Worm (Caenorhabditis elegans): Measurements from ENCODE around the gene F38H12.5.

F38H12.5 gene

ce11 chrV:4073455-4073854, 9.4 kb downstream of the F38H12.5 start, which contains the start of gene otpl-2:
TSS of gene otpl-2 (plus strand) at chrV:4073755.
- TF ChIP-seq unc-62 (GFP tag; optimal IDR thresholded peaks at IDR 0.05) = no peak
- TF ChIP-seq nhr-43 (tag; optimal IDR thresholded peaks at IDR 0.05; ENCODE audit: poor library complexity, severe bottlenecking) = no peak
- TF ChIP-seq mdl-1 (tag; optimal IDR thresholded peaks at IDR 0.05) = no peak
- TF ChIP-seq elt-2 (tag; optimal IDR thresholded peaks at IDR 0.05) = no peak
- TF ChIP-seq mml-1 (tag; optimal IDR thresholded peaks at IDR 0.05) = no peak
- TF ChIP-seq ceh-9 (tag; optimal IDR thresholded peaks at IDR 0.05) = no peak
- TF ChIP-seq egl-27 (tag; optimal IDR thresholded peaks at IDR 0.05) = no peak
- TF ChIP-seq nfya-1 (tag; optimal IDR thresholded peaks at IDR 0.05; ENCODE audit: insufficient read depth) = no peak
- no peak for TF ChIP-seq R02D3.7 (tag; optimal IDR thresholded peaks at IDR 0.05)
- no peak for TF ChIP-seq ztf-4 (tag; optimal IDR thresholded peaks at IDR 0.05)
- TF ChIP-seq fos-1 (tag; optimal IDR thresholded peaks at IDR 0.05) = no peak

- TF ChIP-seq lin-15B (tag; optimal IDR thresholded peaks at IDR 0.05) = peak; percentile 4
These were observed 19.2 kb downstream of the F38H12.5 start for ce11 chrV:4063559-4064164.

DNA sequence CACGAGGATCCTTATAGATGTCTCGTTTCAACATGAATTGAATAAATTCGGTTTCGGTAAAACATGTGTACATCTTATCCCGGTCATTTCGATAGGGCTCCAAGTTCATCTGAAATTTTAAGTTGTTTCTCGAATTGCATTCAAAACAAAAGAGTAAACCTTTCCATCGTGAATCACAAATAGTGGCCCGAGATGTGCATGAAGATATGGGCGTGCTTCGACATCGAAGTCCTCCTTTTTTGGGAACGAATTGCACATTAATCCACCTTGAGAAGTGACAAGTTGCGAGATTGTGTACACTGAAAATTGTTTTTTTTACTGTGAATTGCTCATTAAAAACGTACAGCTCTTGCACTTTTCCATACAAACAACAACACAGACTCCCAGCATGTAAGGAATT, 26.6 kb downstream of the F38H12.5 start:
- no peak for TF ChIP-seq snpc-4 (tag; optimal IDR thresholded peaks at IDR 0.05)

DNA sequence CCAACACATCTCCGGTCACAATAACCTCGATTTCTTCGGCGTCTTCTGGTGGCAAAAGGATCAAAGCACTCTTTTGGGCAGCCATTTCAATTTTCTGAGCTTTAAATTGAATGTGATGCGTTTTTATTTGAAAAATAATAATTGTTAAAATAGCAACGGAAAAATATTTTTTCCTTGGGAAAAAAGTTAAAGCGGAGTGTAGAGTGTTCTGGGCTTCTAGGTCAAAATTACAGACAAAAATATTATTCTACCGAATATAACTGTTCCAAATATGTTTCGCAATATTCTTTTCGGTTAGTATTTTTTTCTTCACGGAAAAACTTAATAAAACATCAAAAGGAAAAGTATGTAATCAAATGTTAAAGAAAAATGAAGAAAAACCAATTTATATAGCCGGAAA, 27.8 kb downstream of the F38H12.5 start, which contains the start of gene djr-1.2:
djr-1.2 (minus strand) TSS at position 101 of the 400 bp plus-strand sequence.
- TF ChIP-seq elt-3 (tag; optimal IDR thresholded peaks at IDR 0.05) (no peak), ama-1 (optimal IDR thresholded peaks at IDR 0.05) (no peak), fkh-2 (tag; optimal IDR thresholded peaks at IDR 0.05) (no peak), jun-1 (tag; optimal IDR thresholded peaks at IDR 0.05) (no peak), zag-1 (tag; optimal IDR thresholded peaks at IDR 0.05) (no peak), nhr-25 (tag; optimal IDR thresholded peaks at IDR 0.05) (no peak), ztf-4 (tag; optimal IDR thresholded peaks at IDR 0.05) (no peak), nhr-237 (tag; optimal IDR thresholded peaks at IDR 0.05) (no peak), ZK546.5 (tag; optimal IDR thresholded peaks at IDR 0.05) (no peak), lin-39 (tag; optimal IDR thresholded peaks at IDR 0.05) (no peak), mdl-1 (tag; optimal IDR thresholded peaks at IDR 0.05) (no peak), nhr-23 (tag; optimal IDR thresholded peaks at IDR 0.05) (no peak), nhr-67 (tag; optimal IDR thresholded peaks at IDR 0.05) (no peak), elt-2 (tag; optimal IDR thresholded peaks at IDR 0.05) (no peak), nhr-12 (tag; optimal IDR thresholded peaks at IDR 0.05) (no peak), pqm-1 (tag; optimal IDR thresholded peaks at IDR 0.05) (no peak), unc-39 (tag; optimal IDR thresholded peaks at IDR 0.05) (no peak), nhr-76 (tag; optimal IDR thresholded peaks at IDR 0.05) (no peak)

DNA sequence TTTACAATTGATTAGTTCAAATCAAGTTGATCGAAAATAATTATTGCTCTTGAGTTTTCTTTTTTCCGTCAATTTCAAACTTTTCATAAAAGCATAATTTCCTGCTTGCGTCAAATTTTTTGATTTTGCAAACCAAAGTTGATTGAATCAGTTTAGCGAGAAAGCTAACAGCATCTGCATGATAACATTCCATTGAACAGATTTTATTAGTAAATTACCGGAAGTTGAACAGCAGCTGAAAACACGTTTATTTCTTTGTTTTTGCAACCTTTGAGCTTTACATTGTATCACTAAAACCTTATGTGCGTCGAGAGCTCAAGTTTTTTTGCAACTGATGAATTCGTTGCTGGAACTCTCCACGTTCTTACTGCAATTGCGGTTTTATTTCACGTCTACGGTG, 35.3 kb downstream of the F38H12.5 start, which contains the start of gene srh-169:
srh-169 (plus strand) TSS at position 301 of the 400 bp plus-strand sequence.
- TF ChIP-seq R02D3.7 (tag; optimal IDR thresholded peaks at IDR 0.05) (no peak), elt-2 (tag; optimal IDR thresholded peaks at IDR 0.05) (no peak), daf-12 (tag; optimal IDR thresholded peaks at IDR 0.05) (no peak), egl-5 (tag; optimal IDR thresholded peaks at IDR 0.05) (no peak), lin-15B (tag; optimal IDR thresholded peaks at IDR 0.05) (no peak)

ce11 chrV:4046122-4046521, 36.7 kb downstream of the F38H12.5 start, which contains the start of gene phat-7:
TSS of gene phat-7 (plus strand) at chrV:4046422.
- no peak for TF ChIP-seq nhr-23 (tag; optimal IDR thresholded peaks at IDR 0.05)
- TF ChIP-seq lsy-12 (tag; optimal IDR thresholded peaks at IDR 0.05) = no peak
- no peak for TF ChIP-seq daf-12 (tag; optimal IDR thresholded peaks at IDR 0.05)
- no peak for TF ChIP-seq mdl-1 (tag; optimal IDR thresholded peaks at IDR 0.05)
- no peak for TF ChIP-seq unc-62 (GFP tag; optimal IDR thresholded peaks at IDR 0.05)
- no peak for TF ChIP-seq ceh-9 (tag; optimal IDR thresholded peaks at IDR 0.05)
- TF ChIP-seq nhr-76 (tag; optimal IDR thresholded peaks at IDR 0.05) = no peak
- no peak for TF ChIP-seq R02D3.7 (tag; optimal IDR thresholded peaks at IDR 0.05)
- TF ChIP-seq nhr-28 (tag; optimal IDR thresholded peaks at IDR 0.05) = no peak
- no peak for TF ChIP-seq nhr-67 (tag; optimal IDR thresholded peaks at IDR 0.05)
- TF ChIP-seq hmg-11 (tag; optimal IDR thresholded peaks at IDR 0.05) = no peak
- no peak for TF ChIP-seq egl-5 (tag; optimal IDR thresholded peaks at IDR 0.05)
- TF ChIP-seq jun-1 (tag; optimal IDR thresholded peaks at IDR 0.05) = no peak
